Fruit fly (Drosophila melanogaster) S2 (cell line): ENCODE measurements around the gene Sems.

Source experiments
- CG8478 ChIP-seq: fragments of >200 bp; optimal IDR thresholded peaks from 2 replicates; lab custom pipeline; 2018
- CTCF ChIP-seq, 2 experiments: fragments of >200 bp; optimal IDR thresholded peaks; 2 replicates each; lab custom pipeline; 2018

dm6 chr3L:20918945-20919344 lies 37.6 kb downstream of the Sems start:
- TF ChIP-seq CG8478 (lab: Kevin White, UChicago) = no peak
- TF ChIP-seq CTCF (optimal IDR thresholded peaks at IDR 0.05; lab: Kevin White, UChicago) = no peak
